Fruit fly (Drosophila melanogaster) whole organism, embryonic: Measurements from ENCODE around the gene CG32447.

Source experiments
- Ada2b ChIP-seq: fragments of 200-800 bp; sonication (Bioruptor generic); IDR thresholded peaks from 2 replicates; pipeline ENCODE4 v1.3.6; 2022; ENCODE audit warnings: missing biosample characterization, missing genetic modification characterization
- CG1024 ChIP-seq: fragments of 200-800 bp; sonication (Bioruptor generic); IDR thresholded peaks from 2 replicates; pipeline ENCODE4 v1.3.6; 2022; ENCODE audit warnings: missing biosample characterization, missing genetic modification characterization
- CG11456 ChIP-seq: fragments of 200-800 bp; sonication (Bioruptor generic); IDR thresholded peaks from 3 replicates; pipeline ENCODE4 v1.3.6; 2022; ENCODE audit warnings: missing biosample characterization, missing genetic modification characterization
- CG12219 ChIP-seq: fragments of 200-800 bp; sonication (Bioruptor generic); optimal IDR thresholded peaks from 3 replicates; lab custom pipeline; 2018; ENCODE audit warnings: missing biosample characterization, mild to moderate bottlenecking, missing genetic modification characterization
- CG1233 ChIP-seq: fragments of 200-800 bp; sonication (Bioruptor generic); optimal IDR thresholded peaks from 4 replicates; lab custom pipeline; 2018; ENCODE audit warnings: missing biosample characterization, mild to moderate bottlenecking, missing genetic modification characterization
- CG12769 ChIP-seq: fragments of 200-800 bp; sonication (Bioruptor generic); optimal IDR thresholded peaks from 2 replicates; lab custom pipeline; 2019; ENCODE audit warnings: missing biosample characterization, mild to moderate bottlenecking, missing genetic modification characterization, moderate library complexity
- CG13624 ChIP-seq: fragments of 200-800 bp; sonication (Bioruptor generic); optimal IDR thresholded peaks from 2 replicates; lab custom pipeline; 2016; ENCODE audit warnings: missing biosample characterization, missing genetic modification characterization
- CG14441 ChIP-seq: fragments of 200-800 bp; sonication (Bioruptor generic); IDR thresholded peaks from 2 replicates; pipeline ENCODE4 v1.3.6; 2022; ENCODE audit warnings: missing biosample characterization, missing genetic modification characterization
- CG14667 ChIP-seq: fragments of 200-800 bp; sonication (Bioruptor generic); IDR thresholded peaks from 2 replicates; pipeline ENCODE4 v1.3.6; 2022; ENCODE audit warnings: missing biosample characterization, missing genetic modification characterization
- CG17802 ChIP-seq: fragments of 200-800 bp; sonication (Bioruptor generic); optimal IDR thresholded peaks from 2 replicates; lab custom pipeline; 2018; ENCODE audit warnings: missing biosample characterization, mild to moderate bottlenecking, missing genetic modification characterization, moderate library complexity
- CG18599 ChIP-seq: fragments of 200-800 bp; sonication (Bioruptor generic); optimal IDR thresholded peaks from 3 replicates; lab custom pipeline; 2017; ENCODE audit warnings: missing biosample characterization, missing genetic modification characterization, mild to moderate bottlenecking, moderate library complexity, missing genetic modification reagents
- CG3065 ChIP-seq: fragments of 200-800 bp; sonication (Bioruptor generic); optimal IDR thresholded peaks from 2 replicates; lab custom pipeline; 2016; ENCODE audit warnings: missing biosample characterization, missing genetic modification characterization
- CG31224 ChIP-seq: fragments of 200-800 bp; sonication (Bioruptor generic); IDR thresholded peaks from 2 replicates; pipeline ENCODE4 v1.3.6; 2022; ENCODE audit warnings: missing biosample characterization, missing genetic modification characterization
- CG3281 ChIP-seq: fragments of 200-800 bp; sonication (Bioruptor generic); optimal IDR thresholded peaks from 3 replicates; lab custom pipeline; 2017; ENCODE audit warnings: missing biosample characterization, mild to moderate bottlenecking, missing genetic modification characterization
- CG34224 ChIP-seq: fragments of 200-800 bp; sonication (Bioruptor generic); IDR thresholded peaks from 3 replicates; pipeline ENCODE4 v1.3.6; 2022; ENCODE audit warnings: missing biosample characterization, missing genetic modification characterization; ENCODE audit not compliant: partially characterized antibody
- CG3995 ChIP-seq: fragments of 200-800 bp; sonication (Bioruptor generic); optimal IDR thresholded peaks from 3 replicates; lab custom pipeline; 2016; ENCODE audit warnings: missing biosample characterization, missing genetic modification characterization
- CG4424 ChIP-seq: fragments of 200-800 bp; sonication (Bioruptor generic); optimal IDR thresholded peaks from 3 replicates; lab custom pipeline; 2016; ENCODE audit warnings: missing biosample characterization, missing genetic modification characterization
- CG7271 ChIP-seq: fragments of 200-800 bp; sonication (Bioruptor generic); optimal IDR thresholded peaks from 2 replicates; lab custom pipeline; 2018; ENCODE audit warnings: missing biosample characterization, mild to moderate bottlenecking, missing genetic modification characterization, moderate library complexity
- CG7745 ChIP-seq: fragments of 200-800 bp; sonication (Bioruptor generic); optimal IDR thresholded peaks from 2 replicates; lab custom pipeline; 2018; ENCODE audit warnings: missing biosample characterization, mild to moderate bottlenecking, missing genetic modification characterization, moderate library complexity
- CG9727 ChIP-seq: fragments of 200-800 bp; sonication (Bioruptor generic); optimal IDR thresholded peaks from 3 replicates; lab custom pipeline; 2017; ENCODE audit warnings: missing biosample characterization, mild to moderate bottlenecking, missing genetic modification characterization
- Dfd ChIP-seq, 2 experiments: fragments of >200 bp; optimal IDR thresholded peaks; 2 replicates each; lab custom pipeline; 2017; ENCODE audit warnings: missing biosample characterization in 2 of 2, missing genetic modification characterization in 2 of 2
- Dref ChIP-seq: fragments of 200-800 bp; sonication (Bioruptor generic); IDR thresholded peaks from 2 replicates; pipeline ENCODE4 v1.3.6; 2022; ENCODE audit warnings: missing biosample characterization, missing genetic modification characterization
- HHEX ChIP-seq: fragments of 200-800 bp; sonication (Bioruptor generic); optimal IDR thresholded peaks from 3 replicates; lab custom pipeline; 2017; ENCODE audit warnings: missing biosample characterization, mild to moderate bottlenecking, missing genetic modification characterization, missing genetic modification reagents
- Med ChIP-seq: fragments of 200-800 bp; sonication (Bioruptor generic); peaks from one replicate; lab custom pipeline; 2016; ENCODE audit warnings: missing biosample characterization, missing genetic modification characterization, mild to moderate bottlenecking, inconsistent platforms, moderate library complexity
- NC2α ChIP-seq: fragments of 200-800 bp; sonication (Bioruptor generic); optimal IDR thresholded peaks from 2 replicates; lab custom pipeline; 2016; ENCODE audit warnings: missing biosample characterization, missing genetic modification characterization
- Nf-YB ChIP-seq: fragments of 200-800 bp; sonication (Bioruptor generic); optimal IDR thresholded peaks from 3 replicates; lab custom pipeline; 2019; ENCODE audit warnings: missing biosample characterization, mild to moderate bottlenecking, missing genetic modification characterization, moderate library complexity
- Stat92E ChIP-seq, 3 experiments: fragments of >200 bp in 2 of 3; fragments of 200-800 bp in 1 of 3; sonication (Bioruptor generic) in 1 of 3; optimal IDR thresholded peaks; 2 replicates each; lab custom pipeline; 2017 to 2019; ENCODE audit warnings: missing biosample characterization in 3 of 3, missing genetic modification characterization in 3 of 3, mild to moderate bottlenecking in 1 of 3, moderate library complexity in 1 of 3
- Trl ChIP-seq, 3 experiments: fragments of >200 bp in 2 of 3; fragments of 200-800 bp in 1 of 3; sonication (Bioruptor generic) in 1 of 3; optimal IDR thresholded peaks; 2 replicates in 1 of 3; 3 replicates in 2 of 3; lab custom pipeline; 2016 to 2017; ENCODE audit warnings: missing biosample characterization in 1 of 3, missing genetic modification characterization in 1 of 3
- Xbp1 ChIP-seq: fragments of 200-800 bp; sonication (Bioruptor generic); optimal IDR thresholded peaks from 3 replicates; lab custom pipeline; 2016; ENCODE audit warnings: missing biosample characterization, mild to moderate bottlenecking, missing genetic modification characterization
- ac ChIP-seq: fragments of 200-800 bp; sonication (Bioruptor generic); optimal IDR thresholded peaks from 3 replicates; lab custom pipeline; 2017; ENCODE audit warnings: missing biosample characterization, mild to moderate bottlenecking, missing genetic modification characterization
- ara ChIP-seq: fragments of 200-800 bp; sonication (Bioruptor generic); IDR thresholded peaks from 2 replicates; pipeline ENCODE4 v1.3.6; 2022; ENCODE audit warnings: missing biosample characterization, missing genetic modification characterization
- crol ChIP-seq: fragments of 200-800 bp; sonication (Bioruptor generic); IDR thresholded peaks from 2 replicates; pipeline ENCODE4 v1.3.6; 2022; ENCODE audit warnings: missing biosample characterization, missing genetic modification characterization
- cwo ChIP-seq: fragments of 200-800 bp; sonication (Bioruptor generic); optimal IDR thresholded peaks from 3 replicates; lab custom pipeline; 2017; ENCODE audit warnings: missing biosample characterization, missing genetic modification characterization, mild to moderate bottlenecking, moderate library complexity, missing genetic modification reagents
- dmrt11E ChIP-seq: fragments of 200-800 bp; sonication (Bioruptor generic); optimal IDR thresholded peaks from 3 replicates; lab custom pipeline; 2018; ENCODE audit warnings: missing biosample characterization, mild to moderate bottlenecking, missing genetic modification characterization, moderate library complexity
- dmrt99B ChIP-seq: fragments of 200-800 bp; sonication (Bioruptor generic); optimal IDR thresholded peaks from 2 replicates; lab custom pipeline; 2018; ENCODE audit warnings: missing biosample characterization, mild to moderate bottlenecking, missing genetic modification characterization, moderate library complexity
- gcm2 ChIP-seq: fragments of 200-800 bp; sonication (Bioruptor generic); optimal IDR thresholded peaks from 2 replicates; lab custom pipeline; 2016; ENCODE audit warnings: missing biosample characterization, missing genetic modification characterization
- grn ChIP-seq: fragments of 200-800 bp; sonication (Bioruptor generic); optimal IDR thresholded peaks from 3 replicates; lab custom pipeline; 2017; ENCODE audit warnings: missing biosample characterization, missing genetic modification characterization
- ind ChIP-seq: fragments of 200-800 bp; sonication (Bioruptor generic); optimal IDR thresholded peaks from 3 replicates; lab custom pipeline; 2016; ENCODE audit warnings: missing biosample characterization, missing genetic modification characterization
- oc ChIP-seq: fragments of 200-800 bp; sonication (Bioruptor generic); optimal IDR thresholded peaks from 2 replicates; lab custom pipeline; 2018; ENCODE audit warnings: missing biosample characterization, mild to moderate bottlenecking, missing genetic modification characterization, moderate library complexity
- peb ChIP-seq: fragments of 200-800 bp; sonication (Bioruptor generic); IDR thresholded peaks from 2 replicates; pipeline ENCODE4 v1.3.6; 2022; ENCODE audit warnings: missing biosample characterization, missing genetic modification characterization
- trh ChIP-seq: fragments of 200-800 bp; sonication (Bioruptor generic); optimal IDR thresholded peaks from 2 replicates; lab custom pipeline; 2016; ENCODE audit warnings: missing biosample characterization, missing genetic modification characterization
- tup ChIP-seq: fragments of 200-800 bp; sonication (Bioruptor generic); optimal IDR thresholded peaks from 2 replicates; lab custom pipeline; 2016; ENCODE audit warnings: missing biosample characterization, mild to moderate bottlenecking, missing genetic modification characterization, moderate library complexity
- twi ChIP-seq: fragments of 200-800 bp; optimal IDR thresholded peaks from 2 replicates; lab custom pipeline; 2019; ENCODE audit warnings: missing biosample characterization, mild to moderate bottlenecking, missing genetic modification characterization, moderate library complexity
- unpg ChIP-seq: fragments of 200-800 bp; sonication (Bioruptor generic); optimal IDR thresholded peaks from 3 replicates; lab custom pipeline; 2018; ENCODE audit warnings: missing biosample characterization, mild to moderate bottlenecking, missing genetic modification characterization, moderate library complexity
- zfh2 ChIP-seq: fragments of 200-800 bp; sonication (Bioruptor generic); optimal IDR thresholded peaks from 2 replicates; lab custom pipeline; 2016; ENCODE audit warnings: missing biosample characterization, missing genetic modification characterization

The CG32447 gene

dm6 chr3L:21671839-21672238 lies 34.3 kb downstream of the CG32447 start, which contains the start of gene CG11249:
Gene CG11249 (plus strand): TSS chr3L:21672139.
- no peak for TF ChIP-seq CG9727
- no peak for TF ChIP-seq dmrt99B (tag; lab: Kevin White, UChicago)
- no peak for TF ChIP-seq Xbp1 (GFP tag; lab: Kevin White, UChicago)
- TF ChIP-seq CG3065 (GFP tag; lab: Kevin White, UChicago): no peak

DNA sequence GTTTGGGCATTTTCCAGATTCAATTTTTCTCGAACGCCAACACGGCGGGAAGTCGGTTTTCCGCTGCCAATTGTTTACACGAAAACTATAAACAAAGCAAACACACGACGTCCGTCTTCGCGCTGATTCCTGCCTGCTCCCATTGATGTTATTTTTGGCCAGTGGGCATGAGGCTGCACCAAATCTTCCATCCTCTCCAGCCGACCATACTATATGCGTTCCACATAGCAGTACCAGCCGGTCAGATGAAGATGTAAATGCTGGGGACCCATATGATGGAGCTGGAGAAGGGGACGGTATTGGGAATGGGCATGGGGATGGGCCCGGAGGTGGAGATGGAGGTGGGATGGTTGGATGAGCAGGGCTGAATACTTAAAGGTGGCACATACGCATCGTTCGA lies 38.6 kb downstream of the CG32447 start:
- TF ChIP-seq peb: 0 out of 2 replicates have a peak, but pooled peaks have one; percentile 11
- TF ChIP-seq crol (GFP tag; lab: Robert Waterston, UW): peak; percentile 13; the same call in 1 of the 2 replicates
- peak; percentile 95 for TF ChIP-seq CG12769
- no peak for TF ChIP-seq CG7271 (tag; lab: Kevin White, UChicago)
- TF ChIP-seq trh (GFP tag; lab: Kevin White, UChicago): no peak
- TF ChIP-seq CG4424 (GFP tag; lab: Kevin White, UChicago): no peak
- TF ChIP-seq NC2α: no peak
- 0 out of 2 replicates have a peak, but pooled peaks have one; percentile 9 for TF ChIP-seq ara
- 0 out of 2 replicates have a peak, but pooled peaks have one; percentile 6 for TF ChIP-seq CG1024 (GFP tag; lab: Robert Waterston, UW)

DNA sequence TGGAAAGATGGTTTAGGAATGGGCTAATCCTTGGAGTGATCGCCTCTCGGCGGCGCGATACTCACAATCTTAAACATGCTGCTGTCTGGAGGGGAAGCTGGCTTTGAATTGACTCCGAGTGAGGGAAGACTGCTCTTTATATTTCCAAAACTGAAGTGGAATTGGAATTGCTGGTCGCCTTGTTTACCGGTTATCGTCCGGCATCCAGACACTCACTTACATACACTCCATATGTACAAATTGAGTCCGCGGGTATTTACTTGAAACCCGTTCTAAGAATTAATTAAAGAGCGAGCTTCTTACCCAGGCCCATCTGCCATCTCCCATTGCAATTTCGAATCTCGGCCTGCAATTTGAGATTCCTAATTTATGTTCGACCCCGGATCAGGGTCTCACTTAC lies 39.3 kb downstream of the CG32447 start, which contains the start of gene Cpr78E:
Gene Cpr78E (minus strand): TSS at position 101 of the 400 bp plus-strand sequence.
- TF ChIP-seq cwo (GFP tag; lab: Kevin White, UChicago): no peak
- TF ChIP-seq CG7745 (tag; lab: Kevin White, UChicago): no peak
- TF ChIP-seq CG14441 (GFP tag; lab: Robert Waterston, UW): no peak
- TF ChIP-seq grn (GFP tag; lab: Kevin White, UChicago): no peak
- no peak for TF ChIP-seq ac
- no peak for TF ChIP-seq CG13624 (GFP tag; lab: Kevin White, UChicago)
- no peak for TF ChIP-seq CG1233 (GFP tag; lab: Kevin White, UChicago)
- no peak for TF ChIP-seq zfh2 (GFP tag; lab: Kevin White, UChicago)
- no peak for TF ChIP-seq Trl (optimal IDR thresholded peaks at IDR 0.05; lab: Kevin White, UChicago)
- TF ChIP-seq Trl (GFP tag; optimal IDR thresholded peaks at IDR 0.05; lab: Kevin White, UChicago): no peak
- TF ChIP-seq tup (GFP tag; lab: Kevin White, UChicago): no peak
- TF ChIP-seq CG3995 (GFP tag; lab: Kevin White, UChicago): no peak

DNA sequence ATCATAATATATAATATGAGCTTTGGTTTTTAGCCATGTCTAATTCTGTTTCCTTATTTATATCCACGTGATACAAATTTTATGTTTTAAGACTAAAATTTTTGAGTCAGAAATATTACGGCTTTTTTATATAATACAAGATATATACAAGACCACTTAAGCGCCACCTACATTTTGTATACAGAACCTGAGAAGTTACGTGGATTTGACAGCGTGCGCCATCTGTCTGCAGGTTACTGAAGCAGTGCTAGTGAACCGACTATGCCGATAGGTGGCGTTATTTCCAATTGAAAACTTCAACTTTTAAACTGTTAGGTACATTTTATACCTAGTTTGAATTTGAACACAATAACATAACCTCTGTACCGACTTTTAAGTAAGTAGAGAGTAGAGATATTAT lies 53.4 kb downstream of the CG32447 start:
- TF ChIP-seq CG11456 (GFP tag; lab: Robert Waterston, UW) (peak; percentile 96), Trl (optimal IDR thresholded peaks at IDR 0.05; lab: Kevin White, UChicago) (no peak), Trl (GFP tag; optimal IDR thresholded peaks at IDR 0.05; lab: Kevin White, UChicago) (peak; percentile 80), dmrt11E (tag; lab: Kevin White, UChicago) (peak; percentile 64), Ada2b (GFP tag; lab: Robert Waterston, UW) (peak; percentile 27; the same call in 1 of the 2 replicates), Dref (GFP tag; lab: Robert Waterston, UW) (no peak), CG18599 (GFP tag; lab: Kevin White, UChicago) (no peak), Dfd (GFP tag; optimal IDR thresholded peaks at IDR 0.05; lab: Kevin White, UChicago) (no peak), Stat92E (GFP tag; optimal IDR thresholded peaks at IDR 0.05; lab: Kevin White, UChicago) (peak in 1 of 3 experiments; percentile 16), CG14667 (GFP tag; lab: Robert Waterston, UW) (peak; percentile 61), CG31224 (GFP tag; lab: Robert Waterston, UW) (no peak), twi (tag; lab: Kevin White, UChicago) (peak; percentile 59), HHEX (GFP tag; lab: Kevin White, UChicago) (no peak), CG3281 (GFP tag; lab: Kevin White, UChicago) (no peak), oc (tag; lab: Kevin White, UChicago) (peak; percentile 25), unpg (peak; percentile 67), CG17802 (tag; lab: Kevin White, UChicago) (peak; percentile 17), ind (peak; percentile 71), CG12219 (GFP tag; lab: Kevin White, UChicago) (peak; percentile 10), Nf-YB (GFP tag; lab: Kevin White, UChicago) (no peak), CG34224 (GFP tag; lab: Robert Waterston, UW) (no peak), gcm2 (GFP tag; lab: Kevin White, UChicago) (peak; percentile 47), Med (peak; percentile 97)
